Worm (Caenorhabditis elegans): ENCODE measurements around the gene C05D12.5.
A peak's percentile ranks its signal among the peaks of the same experiment; 100 is the strongest.

C05D12.5 gene

ce11 chrII:11464427-11464944 lies 30.4 kb downstream of the C05D12.5 start, which contains the start of the genes aars-1 and rga-1 (continued):
- no peak for TF ChIP-seq nhr-25 (tag; optimal IDR thresholded peaks at IDR 0.05; ENCODE audit: borderline replicate concordance, insufficient read depth)
- TF ChIP-seq zfp-2 (tag; optimal IDR thresholded peaks at IDR 0.05): no peak
- no peak for TF ChIP-seq dmd-8 (GFP tag; IDR thresholded peaks at IDR 0.05)
- peak; percentile 79 for TF ChIP-seq mes-2 (tag; optimal IDR thresholded peaks at IDR 0.05; ENCODE audit: poor library complexity, severe bottlenecking)
- 0 out of 2 replicates have a peak, but pooled peaks have one; percentile 12 for TF ChIP-seq arid-1 (GFP tag; conservative IDR thresholded peaks at IDR 0.05)
- no peak for TF ChIP-seq ceh-62 (tag; optimal IDR thresholded peaks at IDR 0.05)
- peak; percentile 20 for TF ChIP-seq nhr-77 (tag; optimal IDR thresholded peaks at IDR 0.05)
- TF ChIP-seq unc-62 (GFP tag; optimal IDR thresholded peaks at IDR 0.05 in 1 of 2): peak in 1 of 2 experiments; percentile 97
- no peak for TF ChIP-seq unc-62 (tag; optimal IDR thresholded peaks at IDR 0.05)
- TF ChIP-seq ceh-44 (GFP tag; IDR thresholded peaks at IDR 0.05): no peak
- no peak for TF ChIP-seq unc-39 (tag; optimal IDR thresholded peaks at IDR 0.05)
- no peak for TF ChIP-seq egl-43 (GFP tag; IDR thresholded peaks at IDR 0.05)
- no peak for TF ChIP-seq tag-97 (GFP tag; IDR thresholded peaks at IDR 0.05)
- no peak for TF ChIP-seq fkh-10 (GFP tag; optimal IDR thresholded peaks at IDR 0.05)
- no peak for TF ChIP-seq spr-3 (GFP tag; optimal IDR thresholded peaks at IDR 0.05)
- no peak for TF ChIP-seq D1046.2 (GFP tag; IDR thresholded peaks at IDR 0.05)
- TF ChIP-seq hlh-11 (tag; optimal IDR thresholded peaks at IDR 0.05): peak; percentile 94
- TF ChIP-seq ctbp-1 (GFP tag; IDR thresholded peaks at IDR 0.05): no peak
- no peak for TF ChIP-seq daf-8 (GFP tag; IDR thresholded peaks at IDR 0.05)
- TF ChIP-seq lim-7 (GFP tag; IDR thresholded peaks at IDR 0.05): no peak
- TF ChIP-seq rbr-2 (tag; optimal IDR thresholded peaks at IDR 0.05): peak; percentile 30
- TF ChIP-seq lin-39 (tag; optimal IDR thresholded peaks at IDR 0.05): no peak
- TF ChIP-seq mdt-29 (GFP tag; IDR thresholded peaks at IDR 0.05): no peak
- no peak for TF ChIP-seq aly-2 (tag; optimal IDR thresholded peaks at IDR 0.05)
- no peak for TF ChIP-seq Y5F2A.4 (GFP tag; optimal IDR thresholded peaks at IDR 0.05)
- no peak for TF ChIP-seq mxl-2 (GFP tag; conservative IDR thresholded peaks at IDR 0.05)
- TF ChIP-seq attf-4 (tag; optimal IDR thresholded peaks at IDR 0.05): no peak
- TF ChIP-seq F37D6.2 (tag; optimal IDR thresholded peaks at IDR 0.05): no peak
- peak; percentile 56 for TF ChIP-seq T20F7.1 (GFP tag; optimal IDR thresholded peaks at IDR 0.05)
- no peak for TF ChIP-seq ceh-82 (tag; optimal IDR thresholded peaks at IDR 0.05)

DNA sequence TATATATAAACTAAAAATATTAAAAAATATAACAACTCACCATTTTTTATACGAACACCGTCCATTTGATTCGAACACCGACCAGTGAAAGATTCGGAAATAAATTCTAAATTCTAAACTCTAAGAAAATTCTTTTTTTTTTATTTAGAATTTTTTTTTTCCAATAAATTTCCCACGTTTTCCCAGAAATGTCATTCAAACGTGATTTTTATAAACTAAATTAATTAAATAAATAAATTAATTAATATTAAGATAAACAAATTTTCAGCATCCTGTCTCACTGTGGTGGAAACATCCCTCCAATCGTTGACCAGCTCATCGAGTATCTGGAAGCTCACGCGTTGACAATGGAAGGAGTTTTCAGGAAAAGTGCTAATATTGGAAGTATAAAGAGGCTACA lies 33.5 kb downstream of the C05D12.5 start, which contains the start of gene klp-17:
Gene klp-17, minus strand, starts transcription at position 101 of the 400 bp plus-strand sequence.
- TF ChIP-seq fkh-10 (GFP tag; optimal IDR thresholded peaks at IDR 0.05) (no peak), lim-7 (GFP tag; IDR thresholded peaks at IDR 0.05) (no peak), madf-5 (GFP tag; IDR thresholded peaks at IDR 0.05) (no peak), Y105C5A.15 (GFP tag; IDR thresholded peaks at IDR 0.05) (no peak), arid-1 (GFP tag; conservative IDR thresholded peaks at IDR 0.05) (no peak), hlh-30 (tag; optimal IDR thresholded peaks at IDR 0.05; ENCODE audit: insufficient read depth) (no peak), aha-1 (tag) (no peak), lir-3 (tag; optimal IDR thresholded peaks at IDR 0.05) (no peak), snpc-4 (tag; optimal IDR thresholded peaks at IDR 0.05) (no peak), rbr-2 (tag; optimal IDR thresholded peaks at IDR 0.05) (no peak), R02D3.7 (tag; optimal IDR thresholded peaks at IDR 0.05) (no peak), F37D6.2 (tag; optimal IDR thresholded peaks at IDR 0.05) (no peak), spr-1 (tag; optimal IDR thresholded peaks at IDR 0.05) (no peak)

ce11 chrII:11469574-11470108 lies 35.6 kb downstream of the C05D12.5 start, which contains the start of gene cisd-1:
Gene cisd-1 (minus strand): TSS chrII:11469624.
- no peak for TF ChIP-seq ztf-11 (tag; optimal IDR thresholded peaks at IDR 0.05)
- no peak for TF ChIP-seq Y105C5A.15 (GFP tag; IDR thresholded peaks at IDR 0.05)
- TF ChIP-seq mdl-1 (tag; optimal IDR thresholded peaks at IDR 0.05): peak in 1 of 2 experiments; percentile 12
- no peak for TF ChIP-seq duxl-1 (tag; optimal IDR thresholded peaks at IDR 0.05; ENCODE audit: poor library complexity)
- no peak for TF ChIP-seq zag-1 (tag; optimal IDR thresholded peaks at IDR 0.05)
- TF ChIP-seq dve-1 (tag; optimal IDR thresholded peaks at IDR 0.05; ENCODE audit: insufficient read depth): peak; percentile 7
- TF ChIP-seq ceh-20 (GFP tag; IDR thresholded peaks at IDR 0.05): no peak
- no peak for TF ChIP-seq vab-7 (GFP tag; IDR thresholded peaks at IDR 0.05)
- TF ChIP-seq nhr-28 (tag; optimal IDR thresholded peaks at IDR 0.05): peak; percentile 98
- TF ChIP-seq fos-1 (tag; optimal IDR thresholded peaks at IDR 0.05): no peak
- peak; percentile 13 for TF ChIP-seq hlh-30 (tag; optimal IDR thresholded peaks at IDR 0.05; ENCODE audit: insufficient read depth)
- no peak for TF ChIP-seq R02D3.7 (tag; optimal IDR thresholded peaks at IDR 0.05)
- TF ChIP-seq nhr-77 (tag; optimal IDR thresholded peaks at IDR 0.05): peak; percentile 2
- TF ChIP-seq egl-43 (GFP tag; IDR thresholded peaks at IDR 0.05): no peak
- no peak for TF ChIP-seq daf-19 (GFP tag; conservative IDR thresholded peaks at IDR 0.05)
- no peak for TF ChIP-seq attf-4 (tag; optimal IDR thresholded peaks at IDR 0.05)
- no peak for TF ChIP-seq tra-1 (GFP tag; IDR thresholded peaks at IDR 0.05)
